Worm (Caenorhabditis elegans) whole organism, mixed stage, embryonic: ENCODE measurements around the gene C05E4.15.
A peak's percentile ranks its signal among the peaks of the same experiment; 100 is the strongest.

Source experiments
- M03D4.4 ChIP-seq: sonication (generic microtip); optimal IDR thresholded peaks from 2 replicates; lab custom pipeline; 2017; ENCODE audit warnings: mild to moderate bottlenecking, missing genetic modification characterization, missing compliant biosample characterization
- bed-3 ChIP-seq: fragments of 200-800 bp; sonication (Bioruptor generic); optimal IDR thresholded peaks from 3 replicates; lab custom pipeline; 2018; ENCODE audit warnings: mild to moderate bottlenecking, missing genetic modification characterization, moderate library complexity, missing compliant biosample characterization
- blmp-1 ChIP-seq: fragments of 150-350 bp; optimal IDR thresholded peaks from 2 replicates; lab custom pipeline; 2014; ENCODE audit warnings: missing biosample characterization, missing genetic modification characterization
- ceh-39 ChIP-seq: fragments of 150-350 bp; optimal IDR thresholded peaks from 2 replicates; lab custom pipeline; 2014; ENCODE audit warnings: missing biosample characterization, missing genetic modification characterization
- ceh-43 ChIP-seq: fragments of 200-800 bp; sonication (Bioruptor generic); optimal IDR thresholded peaks from 2 replicates; lab custom pipeline; 2018; ENCODE audit warnings: mild to moderate bottlenecking, missing genetic modification characterization, moderate library complexity, missing compliant biosample characterization
- ceh-83 ChIP-seq: fragments of 200-800 bp; sonication (Bioruptor generic); optimal IDR thresholded peaks from 2 replicates; lab custom pipeline; 2018; ENCODE audit warnings: mild to moderate bottlenecking, missing genetic modification characterization, missing compliant biosample characterization
- ces-1 ChIP-seq: fragments of 150-350 bp; optimal IDR thresholded peaks from 2 replicates; lab custom pipeline; 2014; ENCODE audit warnings: missing biosample characterization, missing genetic modification reagents, missing genetic modification characterization
- cnd-1 ChIP-seq: fragments of 200-800 bp; sonication (Bioruptor generic); optimal IDR thresholded peaks from 2 replicates; lab custom pipeline; 2018; ENCODE audit warnings: mild to moderate bottlenecking, missing genetic modification characterization, missing compliant biosample characterization
- drap-1 ChIP-seq: fragments of 200-800 bp; sonication (Bioruptor generic); optimal IDR thresholded peaks from 3 replicates; lab custom pipeline; 2018; ENCODE audit warnings: mild to moderate bottlenecking, missing genetic modification characterization, missing compliant biosample characterization
- elt-1 ChIP-seq: sonication (generic microtip); optimal IDR thresholded peaks from 2 replicates; lab custom pipeline; 2017; ENCODE audit warnings: missing genetic modification characterization, mild to moderate bottlenecking, missing compliant biosample characterization, antibody characterized with exemption, moderate library complexity, borderline replicate concordance; ENCODE audit not compliant: insufficient read depth
- elt-3 ChIP-seq: fragments of 150-350 bp; optimal IDR thresholded peaks from 2 replicates; lab custom pipeline; 2014; ENCODE audit warnings: missing biosample characterization, missing genetic modification characterization
- flh-1 ChIP-seq: fragments of 200-800 bp; sonication (Bioruptor generic); optimal IDR thresholded peaks from 2 replicates; lab custom pipeline; 2018; ENCODE audit warnings: mild to moderate bottlenecking, missing genetic modification characterization, moderate library complexity, missing compliant biosample characterization
- hlh-1 ChIP-seq: fragments of 150-350 bp; optimal IDR thresholded peaks from 2 replicates; lab custom pipeline; 2014; ENCODE audit warnings: missing biosample characterization, missing genetic modification reagents, missing genetic modification characterization
- lin-13 ChIP-seq: fragments of 150-350 bp; optimal IDR thresholded peaks from 2 replicates; lab custom pipeline; 2014; ENCODE audit warnings: missing biosample characterization, missing genetic modification characterization
- lin-32 ChIP-seq: fragments of 200-800 bp; sonication (Bioruptor generic); optimal IDR thresholded peaks from 2 replicates; lab custom pipeline; 2018; ENCODE audit warnings: mild to moderate bottlenecking, missing genetic modification characterization, missing compliant biosample characterization
- lsy-2 ChIP-seq: fragments of 150-350 bp; optimal IDR thresholded peaks from 2 replicates; lab custom pipeline; 2014; ENCODE audit warnings: missing biosample characterization, missing genetic modification characterization
- mep-1 ChIP-seq: fragments of 150-350 bp; optimal IDR thresholded peaks from 2 replicates; lab custom pipeline; 2017; ENCODE audit warnings: missing biosample characterization, missing genetic modification reagents, missing genetic modification characterization, inconsistent platforms
- mls-2 ChIP-seq: sonication (generic microtip); optimal IDR thresholded peaks from 2 replicates; lab custom pipeline; 2016; ENCODE audit warnings: mild to moderate bottlenecking, missing genetic modification characterization, moderate library complexity, missing compliant biosample characterization
- nhr-2 ChIP-seq: fragments of 150-350 bp; optimal IDR thresholded peaks from 2 replicates; lab custom pipeline; 2014; ENCODE audit warnings: missing biosample characterization, missing genetic modification characterization
- nhr-237 ChIP-seq: fragments of 150-350 bp; optimal IDR thresholded peaks from 2 replicates; lab custom pipeline; 2014; ENCODE audit warnings: missing biosample characterization, missing genetic modification characterization
- nhr-28 ChIP-seq: fragments of 150-350 bp; optimal IDR thresholded peaks from 2 replicates; lab custom pipeline; 2014; ENCODE audit warnings: missing biosample characterization, missing genetic modification characterization
- nhr-76 ChIP-seq: sonication (generic microtip); optimal IDR thresholded peaks from 2 replicates; lab custom pipeline; 2017; ENCODE audit warnings: missing biosample characterization, missing genetic modification characterization
- pha-4 ChIP-seq: fragments of 150-350 bp; optimal IDR thresholded peaks from 2 replicates; lab custom pipeline; 2018; ENCODE audit warnings: missing biosample characterization, missing genetic modification reagents, missing genetic modification characterization
- sem-2 ChIP-seq: fragments of 200-800 bp; sonication (Bioruptor generic); optimal IDR thresholded peaks from 2 replicates; lab custom pipeline; 2018; ENCODE audit warnings: mild to moderate bottlenecking, missing genetic modification characterization, missing compliant biosample characterization
- sptf-1 ChIP-seq: sonication (generic microtip); optimal IDR thresholded peaks from 2 replicates; lab custom pipeline; 2017; ENCODE audit warnings: mild to moderate bottlenecking, missing genetic modification characterization, moderate library complexity, missing compliant biosample characterization
- tbx-8 ChIP-seq: fragments of 200-800 bp; sonication (Bioruptor generic); optimal IDR thresholded peaks from 2 replicates; lab custom pipeline; 2018; ENCODE audit warnings: mild to moderate bottlenecking, missing genetic modification characterization, moderate library complexity, missing compliant biosample characterization
- unc-120 ChIP-seq: sonication (generic microtip); optimal IDR thresholded peaks from 2 replicates; lab custom pipeline; 2017; ENCODE audit warnings: missing genetic modification characterization, missing compliant biosample characterization; ENCODE audit not compliant: poor library complexity, severe bottlenecking
- unc-39 ChIP-seq: fragments of 150-350 bp; optimal IDR thresholded peaks from 2 replicates; lab custom pipeline; 2014; ENCODE audit warnings: missing biosample characterization, missing genetic modification characterization
- unc-62 ChIP-seq: fragments of 150-350 bp; optimal IDR thresholded peaks from 2 replicates; lab custom pipeline; 2014; ENCODE audit warnings: missing biosample characterization, missing genetic modification reagents, missing genetic modification characterization
- zip-8 ChIP-seq: fragments of 150-350 bp; optimal IDR thresholded peaks from 2 replicates; lab custom pipeline; 2014; ENCODE audit warnings: missing biosample characterization, missing genetic modification characterization
- ztf-11 ChIP-seq: fragments of 150-350 bp; optimal IDR thresholded peaks from 2 replicates; lab custom pipeline; 2014; ENCODE audit warnings: missing biosample characterization, missing genetic modification characterization

The C05E4.15 gene

ce11 chrV:801555-802060 lies 40.5 kb upstream of the C05E4.15 start:
- no peak for TF ChIP-seq pha-4
- no peak for TF ChIP-seq unc-120 (tag; lab: Kevin White, UChicago)
- TF ChIP-seq elt-1 (tag; lab: Kevin White, UChicago), result peak; percentile 85
- TF ChIP-seq ceh-39, result no peak
- no peak for TF ChIP-seq mep-1
- TF ChIP-seq, all 35 proteins: peak for 1

DNA sequence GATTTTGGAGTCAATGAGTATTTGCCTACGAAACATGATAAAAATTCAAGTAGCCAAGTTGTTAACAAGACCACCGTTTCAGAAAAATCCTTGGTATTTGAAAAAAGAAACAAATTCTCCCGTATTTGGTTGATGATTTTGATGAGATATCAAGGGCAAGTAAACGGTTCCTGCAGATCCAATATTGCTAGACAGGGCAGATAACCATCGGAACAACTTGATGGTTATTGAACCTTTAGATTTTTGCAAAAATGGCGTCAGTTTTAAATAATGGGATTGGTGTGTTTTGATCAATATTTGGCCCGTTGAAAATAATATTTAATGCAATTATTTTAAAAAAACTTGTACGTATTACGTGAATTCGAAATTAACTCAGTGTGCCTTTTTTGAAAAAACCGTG lies 39.1 kb upstream of the C05E4.15 start:
- TF ChIP-seq elt-1 (tag; lab: Kevin White, UChicago) (peak; percentile 38), lin-13 (tag; lab: Kevin White, UChicago) (no peak)
- TF ChIP-seq, all 35 proteins: peak for 1

DNA sequence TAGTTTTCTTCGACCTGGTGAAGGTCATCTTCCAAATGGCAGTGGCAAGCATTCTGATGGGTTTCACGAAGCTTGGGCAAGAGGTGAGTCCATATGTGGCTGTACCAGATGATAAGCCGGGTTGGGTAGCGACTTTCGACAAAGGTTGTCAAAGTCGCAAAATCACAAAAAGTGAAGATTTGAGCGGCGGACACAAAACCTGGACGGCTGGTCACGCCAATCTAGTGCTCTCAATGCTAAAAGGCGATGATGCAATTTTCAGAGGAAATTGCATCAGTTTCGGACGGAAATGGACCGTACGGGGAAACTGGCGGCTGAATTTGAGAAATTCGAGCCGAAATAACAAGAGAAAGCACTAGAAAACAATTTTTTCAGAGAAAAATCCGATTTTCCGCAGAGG lies 36.1 kb upstream of the C05E4.15 start:
- no peak for TF ChIP-seq sem-2 (GFP tag; lab: Kevin White, UChicago)
- TF ChIP-seq ces-1 (GFP tag; lab: Kevin White, UChicago), result no peak
- no peak for TF ChIP-seq lsy-2 (tag; lab: Kevin White, UChicago)
- TF ChIP-seq zip-8 (tag; lab: Kevin White, UChicago), result no peak
- TF ChIP-seq flh-1, result no peak
- no peak for TF ChIP-seq sptf-1
- no peak for TF ChIP-seq ceh-83 (GFP tag; lab: Kevin White, UChicago)
- TF ChIP-seq lin-32 (GFP tag; lab: Kevin White, UChicago), result no peak
- no peak for TF ChIP-seq ceh-43
- TF ChIP-seq elt-3 (tag; lab: Kevin White, UChicago), result no peak
- no peak for TF ChIP-seq nhr-237 (tag; lab: Kevin White, UChicago)
- no peak for TF ChIP-seq mep-1
- no peak for TF ChIP-seq blmp-1 (tag; lab: Kevin White, UChicago)
- no peak for TF ChIP-seq nhr-76 (tag; lab: Kevin White, UChicago)
- TF ChIP-seq unc-120 (tag; lab: Kevin White, UChicago), result no peak
- no peak for TF ChIP-seq cnd-1 (tag; lab: Kevin White, UChicago)
- TF ChIP-seq nhr-28 (tag; lab: Kevin White, UChicago), result no peak
- TF ChIP-seq nhr-2 (tag; lab: Kevin White, UChicago), result no peak
- no peak for TF ChIP-seq hlh-1
- TF ChIP-seq tbx-8, result no peak

ce11 chrV:794092-794491 lies 33.0 kb upstream of the C05E4.15 start:
- TF ChIP-seq bed-3 (GFP tag; lab: Kevin White, UChicago) (no peak), unc-120 (tag; lab: Kevin White, UChicago) (no peak), ceh-39 (no peak), flh-1 (no peak), ceh-83 (GFP tag; lab: Kevin White, UChicago) (no peak), ztf-11 (no peak), blmp-1 (tag; lab: Kevin White, UChicago) (no peak), M03D4.4 (tag; lab: Kevin White, UChicago) (no peak), cnd-1 (tag; lab: Kevin White, UChicago) (no peak), unc-39 (tag; lab: Kevin White, UChicago) (no peak), tbx-8 (no peak), sptf-1 (no peak), nhr-237 (tag; lab: Kevin White, UChicago) (no peak), unc-62 (GFP tag; lab: Kevin White, UChicago) (no peak), lin-13 (tag; lab: Kevin White, UChicago) (no peak), pha-4 (no peak), nhr-76 (tag; lab: Kevin White, UChicago) (no peak), mls-2 (no peak), drap-1 (GFP tag; lab: Kevin White, UChicago) (no peak)

DNA sequence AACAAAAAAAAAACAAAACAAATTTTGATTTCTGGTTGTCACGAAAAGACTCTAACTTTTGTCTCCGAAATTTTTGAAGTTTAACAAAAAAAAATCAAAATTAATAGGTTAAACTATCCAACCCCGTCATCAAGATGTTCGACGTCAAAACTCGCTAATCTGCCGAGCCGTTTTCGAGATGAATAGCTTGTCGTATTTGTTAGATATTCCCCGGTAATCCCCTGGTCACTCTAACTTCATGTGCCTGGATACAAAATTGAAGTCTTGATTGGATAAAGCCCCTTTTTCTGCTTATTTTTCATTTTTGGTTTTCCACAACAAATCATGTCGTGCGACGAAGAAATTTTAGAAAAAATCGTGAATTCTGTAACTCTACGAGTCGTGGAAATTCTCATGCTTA lies 21.3 kb upstream of the C05E4.15 start, which contains the start of gene srab-16:
srab-16 (plus strand) TSS at position 301 of the 400 bp plus-strand sequence.
- TF ChIP-seq nhr-76 (tag; lab: Kevin White, UChicago) (no peak), ztf-11 (no peak), tbx-8 (no peak), mep-1 (no peak), sptf-1 (no peak)
